Fruit fly (Drosophila melanogaster) whole organism, prepupa: Measurements from ENCODE around the gene CG33170.

Experiments
- CG3919 ChIP-seq: fragments of 200-800 bp; sonication (Bioruptor generic); optimal IDR thresholded peaks from 3 replicates; lab custom pipeline; 2016; ENCODE audit warnings: missing biosample characterization, missing genetic modification characterization
- CG8632 ChIP-seq: fragments of 200-800 bp; sonication (Bioruptor generic); optimal IDR thresholded peaks from 3 replicates; lab custom pipeline; 2016; ENCODE audit warnings: missing biosample characterization, missing genetic modification characterization
- Hr39 ChIP-seq: fragments of 200-800 bp; sonication (Bioruptor generic); optimal IDR thresholded peaks from 2 replicates; lab custom pipeline; 2016; ENCODE audit warnings: missing biosample characterization, missing genetic modification characterization

DNA sequence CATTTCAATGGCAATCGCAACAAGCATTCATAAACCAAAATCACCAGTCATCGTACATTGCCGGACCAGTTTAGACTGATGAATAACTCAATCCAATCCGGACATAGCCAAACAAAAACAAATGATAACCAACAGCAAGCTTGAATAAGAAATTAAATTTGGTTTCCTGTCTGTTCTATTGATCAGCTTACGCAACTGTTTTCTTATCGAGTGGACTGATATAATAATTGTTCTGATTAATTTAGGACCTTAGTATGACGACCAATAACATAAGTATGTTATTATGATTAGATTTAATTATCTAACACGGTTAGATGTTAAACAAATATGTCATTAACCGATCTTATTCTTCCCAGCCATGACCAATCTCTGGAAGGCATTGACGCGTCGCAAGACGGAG lies 26.6 kb downstream of the CG33170 start:
- TF ChIP-seq CG8632, result no peak
- TF ChIP-seq CG3919, result no peak
- no peak for TF ChIP-seq Hr39 (GFP tag; lab: Kevin White, UChicago)
